Fruit fly (Drosophila melanogaster) whole organism, embryonic: ENCODE data around the gene Cep290.
A peak's percentile ranks its signal among the peaks of the same experiment; 100 is the strongest.

ENCODE experiments used
- ATbp ChIP-seq: fragments of 200-800 bp; sonication (Bioruptor generic); optimal IDR thresholded peaks from 2 replicates; lab custom pipeline; 2017; ENCODE audit warnings: missing biosample characterization, mild to moderate bottlenecking, missing genetic modification characterization, missing genetic modification reagents
- CG10321 ChIP-seq: fragments of 200-800 bp; sonication (Bioruptor generic); IDR thresholded peaks from 2 replicates; pipeline ENCODE4 v1.3.6; 2022; ENCODE audit warnings: missing biosample characterization, missing genetic modification characterization
- CG11696 ChIP-seq: fragments of 200-800 bp; sonication (Bioruptor generic); IDR thresholded peaks from 2 replicates; pipeline ENCODE4 v1.3.6; 2022; ENCODE audit warnings: missing biosample characterization, missing genetic modification characterization
- CG13624 ChIP-seq: fragments of 200-800 bp; sonication (Bioruptor generic); optimal IDR thresholded peaks from 2 replicates; lab custom pipeline; 2016; ENCODE audit warnings: missing biosample characterization, missing genetic modification characterization
- CG14014 ChIP-seq: fragments of 200-800 bp; sonication (Bioruptor generic); IDR thresholded peaks from 2 replicates; pipeline ENCODE4 v1.3.6; 2022; ENCODE audit warnings: missing biosample characterization, missing genetic modification characterization
- CG14667 ChIP-seq: fragments of 200-800 bp; sonication (Bioruptor generic); IDR thresholded peaks from 2 replicates; pipeline ENCODE4 v1.3.6; 2022; ENCODE audit warnings: missing biosample characterization, missing genetic modification characterization
- CG15073 ChIP-seq: fragments of 200-800 bp; sonication (Bioruptor generic); optimal IDR thresholded peaks from 2 replicates; lab custom pipeline; 2016; ENCODE audit warnings: missing biosample characterization, missing genetic modification characterization
- CG3847 ChIP-seq: fragments of 200-800 bp; sonication (Bioruptor generic); IDR thresholded peaks from 2 replicates; pipeline ENCODE4 v1.3.6; 2022; ENCODE audit warnings: missing biosample characterization, missing genetic modification characterization
- CG4424 ChIP-seq: fragments of 200-800 bp; sonication (Bioruptor generic); optimal IDR thresholded peaks from 3 replicates; lab custom pipeline; 2016; ENCODE audit warnings: missing biosample characterization, missing genetic modification characterization
- CG4617 ChIP-seq: fragments of 200-800 bp; sonication (Bioruptor generic); optimal IDR thresholded peaks from 3 replicates; lab custom pipeline; 2016; ENCODE audit warnings: missing biosample characterization, missing genetic modification characterization, borderline replicate concordance
- CG5180 ChIP-seq: fragments of 200-800 bp; sonication (Bioruptor generic); optimal IDR thresholded peaks from 3 replicates; lab custom pipeline; 2017; ENCODE audit warnings: missing biosample characterization, missing genetic modification characterization, mild to moderate bottlenecking, moderate library complexity, missing genetic modification reagents
- CG8359 ChIP-seq: fragments of 200-800 bp; sonication (Bioruptor generic); optimal IDR thresholded peaks from 2 replicates; lab custom pipeline; 2017; ENCODE audit warnings: missing biosample characterization, mild to moderate bottlenecking, missing genetic modification characterization, borderline replicate concordance
- CG8765 ChIP-seq: fragments of 200-800 bp; sonication (Bioruptor generic); IDR thresholded peaks from 2 replicates; pipeline ENCODE4 v1.3.6; 2022; ENCODE audit warnings: missing biosample characterization, missing genetic modification characterization
- Dip3 ChIP-seq: fragments of 200-800 bp; sonication (Bioruptor generic); optimal IDR thresholded peaks from 3 replicates; lab custom pipeline; 2016; ENCODE audit warnings: missing biosample characterization, missing genetic modification characterization
- Elba2 ChIP-seq: fragments of 200-800 bp; sonication (Bioruptor generic); optimal IDR thresholded peaks from 3 replicates; lab custom pipeline; 2016; ENCODE audit warnings: missing biosample characterization, missing genetic modification characterization
- Fer3 ChIP-seq: fragments of 200-800 bp; sonication (Bioruptor generic); optimal IDR thresholded peaks from 2 replicates; lab custom pipeline; 2018; ENCODE audit warnings: missing biosample characterization, mild to moderate bottlenecking, missing genetic modification characterization, moderate library complexity
- Gug ChIP-seq: fragments of 200-800 bp; sonication (Bioruptor generic); IDR thresholded peaks from 4 replicates; pipeline ENCODE4 v1.3.6; 2022; ENCODE audit warnings: missing biosample characterization, missing genetic modification characterization
- Hr51 ChIP-seq, 2 experiments: fragments of 200-800 bp; sonication (Bioruptor generic); optimal IDR thresholded peaks; 2 replicates in 1 of 2; 3 replicates in 1 of 2; lab custom pipeline; 2016 to 2018; ENCODE audit warnings: missing biosample characterization in 2 of 2, missing genetic modification characterization in 2 of 2, mild to moderate bottlenecking in 1 of 2, moderate library complexity in 1 of 2
- Max ChIP-seq: fragments of 200-800 bp; sonication (Bioruptor generic); optimal IDR thresholded peaks from 2 replicates; lab custom pipeline; 2016; ENCODE audit warnings: missing biosample characterization, mild to moderate bottlenecking, missing genetic modification characterization
- NC2β ChIP-seq: fragments of 200-800 bp; sonication (Bioruptor generic); optimal IDR thresholded peaks from 2 replicates; lab custom pipeline; 2016; ENCODE audit warnings: missing biosample characterization, missing genetic modification characterization
- Opbp ChIP-seq: fragments of 200-800 bp; sonication (Bioruptor generic); IDR thresholded peaks from 3 replicates; pipeline ENCODE4 v1.3.6; 2022; ENCODE audit warnings: missing biosample characterization, missing genetic modification characterization; ENCODE audit not compliant: partially characterized antibody
- Rfx ChIP-seq: fragments of 200-800 bp; sonication (Bioruptor generic); IDR thresholded peaks from 2 replicates; pipeline ENCODE4 v1.3.6; 2022; ENCODE audit warnings: missing biosample characterization, missing genetic modification characterization
- Scr ChIP-seq: fragments of 200-800 bp; sonication (Bioruptor generic); IDR thresholded peaks from 2 replicates; pipeline ENCODE4 v1.3.6; 2022; ENCODE audit warnings: missing biosample characterization, missing genetic modification characterization; ENCODE audit not compliant: partially characterized antibody
- Sin3A ChIP-seq: fragments of >200 bp; optimal IDR thresholded peaks from 2 replicates; lab custom pipeline; 2018
- Sry-δ ChIP-seq: fragments of 200-800 bp; sonication (Bioruptor generic); optimal IDR thresholded peaks from 2 replicates; lab custom pipeline; 2016; ENCODE audit warnings: missing biosample characterization, missing genetic modification characterization
- Ssrp ChIP-seq: fragments of 200-800 bp; sonication (Bioruptor generic); optimal IDR thresholded peaks from 2 replicates; lab custom pipeline; 2018; ENCODE audit warnings: missing biosample characterization, mild to moderate bottlenecking, missing genetic modification characterization, moderate library complexity
- Trl ChIP-seq, 3 experiments: fragments of >200 bp in 2 of 3; fragments of 200-800 bp in 1 of 3; sonication (Bioruptor generic) in 1 of 3; optimal IDR thresholded peaks; 2 replicates in 1 of 3; 3 replicates in 2 of 3; lab custom pipeline; 2016 to 2017; ENCODE audit warnings: missing biosample characterization in 1 of 3, missing genetic modification characterization in 1 of 3
- YL-1 ChIP-seq: fragments of 200-800 bp; sonication (Bioruptor generic); optimal IDR thresholded peaks from 3 replicates; lab custom pipeline; 2017; ENCODE audit warnings: missing biosample characterization, mild to moderate bottlenecking, missing genetic modification characterization
- az2 ChIP-seq: fragments of 200-800 bp; sonication (Bioruptor generic); optimal IDR thresholded peaks from 3 replicates; lab custom pipeline; 2016; ENCODE audit warnings: missing biosample characterization, missing genetic modification characterization
- bbx ChIP-seq: fragments of 200-800 bp; sonication (Bioruptor generic); IDR thresholded peaks from 2 replicates; pipeline ENCODE4 v1.3.6; 2022; ENCODE audit warnings: missing biosample characterization, missing genetic modification characterization; ENCODE audit not compliant: partially characterized antibody
- chinmo ChIP-seq: fragments of 200-800 bp; sonication (Bioruptor generic); IDR thresholded peaks from 4 replicates; pipeline ENCODE4 v1.3.6; 2022; ENCODE audit warnings: missing biosample characterization, missing genetic modification characterization; ENCODE audit not compliant: partially characterized antibody
- crol ChIP-seq: fragments of 200-800 bp; sonication (Bioruptor generic); IDR thresholded peaks from 2 replicates; pipeline ENCODE4 v1.3.6; 2022; ENCODE audit warnings: missing biosample characterization, missing genetic modification characterization
- cwo ChIP-seq: fragments of 200-800 bp; sonication (Bioruptor generic); optimal IDR thresholded peaks from 3 replicates; lab custom pipeline; 2017; ENCODE audit warnings: missing biosample characterization, missing genetic modification characterization, mild to moderate bottlenecking, moderate library complexity, missing genetic modification reagents
- dimm ChIP-seq: fragments of 200-800 bp; sonication (Bioruptor generic); IDR thresholded peaks from 2 replicates; pipeline ENCODE4 v1.3.6; 2022; ENCODE audit warnings: missing biosample characterization, missing genetic modification characterization
- exex ChIP-seq: fragments of 200-800 bp; sonication (Bioruptor generic); optimal IDR thresholded peaks from 4 replicates; lab custom pipeline; 2018; ENCODE audit warnings: missing biosample characterization, mild to moderate bottlenecking, missing genetic modification characterization, moderate library complexity
- eyg ChIP-seq: fragments of 200-800 bp; sonication (Bioruptor generic); optimal IDR thresholded peaks from 3 replicates; lab custom pipeline; 2016; ENCODE audit warnings: missing biosample characterization, missing genetic modification characterization
- hbn ChIP-seq: fragments of 200-800 bp; sonication (Bioruptor generic); IDR thresholded peaks from 2 replicates; pipeline ENCODE4 v1.3.6; 2022; ENCODE audit warnings: missing biosample characterization, missing genetic modification characterization; ENCODE audit not compliant: partially characterized antibody
- klu ChIP-seq: fragments of 200-800 bp; sonication (Bioruptor generic); IDR thresholded peaks from 2 replicates; pipeline ENCODE4 v1.3.6; 2022; ENCODE audit warnings: missing biosample characterization, missing genetic modification characterization
- kni ChIP-seq: fragments of 200-800 bp; sonication (Bioruptor generic); optimal IDR thresholded peaks from 3 replicates; lab custom pipeline; 2017; ENCODE audit warnings: mild to moderate bottlenecking, missing biosample characterization, missing genetic modification reagents, missing genetic modification characterization
- lola ChIP-seq, 3 experiments: fragments of >200 bp in 2 of 3; fragments of 200-800 bp in 1 of 3; sonication (Bioruptor generic) in 1 of 3; optimal IDR thresholded peaks; 2 replicates each; lab custom pipeline; 2017 to 2019; ENCODE audit warnings: missing biosample characterization in 3 of 3, missing genetic modification characterization in 3 of 3, mild to moderate bottlenecking in 1 of 3, moderate library complexity in 1 of 3
- nom ChIP-seq: fragments of 200-800 bp; sonication (Bioruptor generic); optimal IDR thresholded peaks from 2 replicates; lab custom pipeline; 2017; ENCODE audit warnings: missing biosample characterization, missing genetic modification characterization, mild to moderate bottlenecking, moderate library complexity, missing genetic modification reagents
- onecut ChIP-seq: fragments of 200-800 bp; sonication (Bioruptor generic); IDR thresholded peaks from 2 replicates; pipeline ENCODE4 v1.3.6; 2022; ENCODE audit warnings: missing biosample characterization, missing genetic modification characterization
- pan ChIP-seq, 4 experiments: fragments of >200 bp in 3 of 4; fragments of 200-800 bp in 1 of 4; sonication (Bioruptor generic) in 1 of 4; optimal IDR thresholded peaks in 3 of 4; IDR thresholded peaks in 1 of 4; 2 replicates each; pipeline versions ENCODE4 v1.3.6 to Lab custom; 2017 to 2022; ENCODE audit warnings: missing biosample characterization in 2 of 4, missing genetic modification characterization in 2 of 4, mixed read lengths in 1 of 4
- psq ChIP-seq: fragments of 200-800 bp; sonication (Bioruptor generic); optimal IDR thresholded peaks from 2 replicates; lab custom pipeline; 2017; ENCODE audit warnings: missing biosample characterization, missing genetic modification characterization
- run ChIP-seq: fragments of 200-800 bp; sonication (Bioruptor generic); optimal IDR thresholded peaks from 3 replicates; lab custom pipeline; 2018; ENCODE audit warnings: missing biosample characterization, mild to moderate bottlenecking, missing genetic modification characterization
- sim ChIP-seq: fragments of 200-800 bp; sonication (Bioruptor generic); IDR thresholded peaks from 2 replicates; pipeline ENCODE4 v1.3.6; 2022; ENCODE audit warnings: missing biosample characterization, missing genetic modification characterization
- tup ChIP-seq: fragments of 200-800 bp; sonication (Bioruptor generic); optimal IDR thresholded peaks from 2 replicates; lab custom pipeline; 2016; ENCODE audit warnings: missing biosample characterization, mild to moderate bottlenecking, missing genetic modification characterization, moderate library complexity
- vnd ChIP-seq: fragments of 200-800 bp; sonication (Bioruptor generic); IDR thresholded peaks from 3 replicates; pipeline ENCODE4 v1.3.6; 2022; ENCODE audit warnings: missing biosample characterization, missing genetic modification characterization; ENCODE audit not compliant: partially characterized antibody
- z ChIP-seq: fragments of 200-800 bp; sonication (Bioruptor generic); IDR thresholded peaks from 3 replicates; pipeline ENCODE4 v1.3.6; 2022; ENCODE audit warnings: missing biosample characterization, missing genetic modification characterization

Cep290 gene

DNA sequence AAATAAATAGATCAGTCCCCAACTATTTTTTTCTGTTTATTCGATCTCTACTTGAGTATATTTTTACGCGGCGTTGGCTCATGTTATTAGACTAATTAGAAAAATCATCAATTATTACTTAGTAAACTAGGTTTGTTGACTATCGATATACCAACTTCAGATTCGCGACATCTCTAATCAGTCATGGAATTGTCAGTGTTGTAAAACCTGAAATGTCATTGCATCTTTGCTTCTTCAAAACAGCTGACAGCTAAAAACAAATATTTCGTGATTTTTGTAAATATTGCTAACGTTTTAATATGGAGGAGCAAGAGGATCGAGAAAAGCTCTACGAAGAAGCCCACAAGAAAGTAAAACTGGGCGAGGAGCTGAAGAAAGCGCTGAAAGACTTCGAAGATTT lies 9.8 kb upstream of the Cep290 start, which contains the start of gene CG42553 (continued):
- TF ChIP-seq pan (optimal IDR thresholded peaks at IDR 0.05; lab: Kevin White, UChicago) (no peak), pan (GFP tag; optimal IDR thresholded peaks at IDR 0.05 in 1 of 2, IDR thresholded peaks at IDR 0.05 in 1 of 2) (no peak), CG3847 (peak; percentile 32; the same call in 1 of the 2 replicates), CG14667 (GFP tag; lab: Robert Waterston, UW) (no peak), ATbp (GFP tag; lab: Kevin White, UChicago) (no peak), psq (GFP tag; lab: Kevin White, UChicago) (no peak), exex (tag; lab: Kevin White, UChicago) (no peak), cwo (GFP tag; lab: Kevin White, UChicago) (no peak), CG4424 (no peak), Ssrp (tag; lab: Kevin White, UChicago) (no peak), Scr (GFP tag; lab: Robert Waterston, UW) (peak; percentile 39; the same call in 1 of the 2 replicates), dimm (GFP tag; lab: Robert Waterston, UW) (no peak), kni (no peak), CG8765 (no peak), chinmo (no peak), CG5180 (GFP tag; lab: Kevin White, UChicago) (no peak), CG4617 (peak; percentile 5), Max (GFP tag; lab: Kevin White, UChicago) (no peak), crol (GFP tag; lab: Robert Waterston, UW) (no peak), CG10321 (no peak), Dip3 (no peak), Fer3 (tag; lab: Kevin White, UChicago) (no peak), Gug (GFP tag; lab: Robert Waterston, UW) (no peak), Trl (optimal IDR thresholded peaks at IDR 0.05; lab: Kevin White, UChicago) (no peak), Trl (GFP tag; optimal IDR thresholded peaks at IDR 0.05; lab: Kevin White, UChicago) (no peak), Opbp (peak; percentile 65; the same call in 2 of the 3 replicates), CG15073 (GFP tag; lab: Kevin White, UChicago) (no peak), lola (GFP tag; optimal IDR thresholded peaks at IDR 0.05; lab: Kevin White, UChicago) (no peak), run (tag; lab: Kevin White, UChicago) (no peak), Sry-δ (GFP tag; lab: Kevin White, UChicago) (peak; percentile 14), CG13624 (GFP tag; lab: Kevin White, UChicago) (no peak), sim (GFP tag; lab: Robert Waterston, UW) (no peak), CG8359 (no peak), z (GFP tag; lab: Robert Waterston, UW) (no peak), hbn (GFP tag; lab: Robert Waterston, UW) (peak; percentile 44), klu (GFP tag; lab: Robert Waterston, UW) (no peak), tup (no peak), eyg (GFP tag; lab: Kevin White, UChicago) (no peak), onecut (GFP tag; lab: Robert Waterston, UW) (no peak), CG14014 (no peak), nom (no peak), Rfx (peak; percentile 31; the same call in 1 of the 2 replicates), NC2β (no peak), Hr51 (GFP tag; optimal IDR thresholded peaks at IDR 0.05; lab: Kevin White, UChicago) (no peak), YL-1 (GFP tag; lab: Kevin White, UChicago) (peak; percentile 20), vnd (GFP tag; lab: Robert Waterston, UW) (0 out of 3 replicates have a peak, but pooled peaks have one; percentile 15), bbx (GFP tag; lab: Robert Waterston, UW) (peak; percentile 71), CG11696 (no peak), Sin3A (lab: Kevin White, UChicago) (no peak), Elba2 (GFP tag; lab: Kevin White, UChicago) (no peak), az2 (GFP tag; lab: Kevin White, UChicago) (no peak)
